Worm (Caenorhabditis elegans) whole organism, mixed stage, embryonic: ENCODE results near the gene EEED8.4.

Experiments used
- mab-5 ChIP-seq: fragments of 150-350 bp; optimal IDR thresholded peaks from 2 replicates; lab custom pipeline; 2014; ENCODE audit warnings: missing biosample characterization, missing genetic modification characterization
- unc-39 ChIP-seq: fragments of 150-350 bp; optimal IDR thresholded peaks from 2 replicates; lab custom pipeline; 2014; ENCODE audit warnings: missing biosample characterization, missing genetic modification characterization
- unc-62 ChIP-seq: fragments of 150-350 bp; optimal IDR thresholded peaks from 2 replicates; lab custom pipeline; 2014; ENCODE audit warnings: missing biosample characterization, missing genetic modification reagents, missing genetic modification characterization

DNA sequence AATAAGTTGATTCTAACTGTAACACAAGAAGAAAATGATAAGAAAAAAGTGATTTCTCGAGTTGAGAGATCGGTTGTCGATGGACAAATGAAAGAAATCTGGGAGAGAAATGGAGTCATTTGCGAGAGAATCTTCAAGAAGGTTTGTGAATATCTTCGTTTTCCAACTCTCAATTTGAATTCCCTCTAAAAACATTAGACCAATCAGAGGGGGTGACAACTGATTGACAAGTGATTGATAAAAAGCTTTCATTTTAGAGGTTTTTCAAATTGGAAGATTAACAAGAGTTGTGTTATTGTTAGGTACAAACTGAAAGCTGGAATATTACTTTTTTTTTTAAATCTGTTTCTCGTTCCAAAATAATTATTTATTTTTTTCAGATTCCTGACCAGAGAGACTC lies 8.8 kb downstream of the EEED8.4 start:
- TF ChIP-seq unc-62 (GFP tag; lab: Kevin White, UChicago) (peak; percentile 94), mab-5 (tag; lab: Kevin White, UChicago) (no peak), unc-39 (tag; lab: Kevin White, UChicago) (no peak)
